Worm (Caenorhabditis elegans) whole organism, young adult: Measurements from ENCODE around the gene R11H6.4.

ENCODE experiments used
- F37B4.10 ChIP-seq: fragments of 200-800 bp; sonication (Bioruptor generic); IDR thresholded peaks from 2 replicates; pipeline ENCODE4 v1.3.6; 2022; ENCODE audit warnings: missing genetic modification characterization, missing compliant biosample characterization
- akir-1 ChIP-seq: fragments of 200-800 bp; sonication (Bioruptor generic); optimal IDR thresholded peaks from 2 replicates; lab custom pipeline; 2018; ENCODE audit warnings: mild to moderate bottlenecking, missing genetic modification characterization, moderate library complexity, missing compliant biosample characterization
- ets-4 ChIP-seq: fragments of 200-800 bp; sonication (Bioruptor generic); optimal IDR thresholded peaks from 2 replicates; lab custom pipeline; 2018; ENCODE audit warnings: mild to moderate bottlenecking, missing genetic modification characterization, missing compliant biosample characterization
- nfya-1 ChIP-seq: sonication (generic microtip); optimal IDR thresholded peaks from 2 replicates; lab custom pipeline; 2017; ENCODE audit warnings: antibody characterized with exemption, missing compliant biosample characterization, missing genetic modification characterization, borderline replicate concordance; ENCODE audit not compliant: insufficient read depth
- unc-62 ChIP-seq: fragments of 150-350 bp; optimal IDR thresholded peaks from 2 replicates; lab custom pipeline; 2014; ENCODE audit warnings: missing biosample characterization, missing genetic modification reagents, missing genetic modification characterization

ce11 chrV:14645817-14646789 lies 36.4 kb downstream of the R11H6.4 start, which contains the start of the genes rfc-1 and pmp-3:
- TF ChIP-seq F37B4.10 (GFP tag; lab: Robert Waterston, UW), result no peak
- no peak for TF ChIP-seq nfya-1
- TF ChIP-seq ets-4 (GFP tag; lab: Kevin White, UChicago), result no peak
- TF ChIP-seq akir-1, result no peak
- TF ChIP-seq unc-62 (GFP tag; lab: Kevin White, UChicago), result no peak
